Fruit fly (Drosophila melanogaster) whole organism, embryonic: ENCODE measurements around the gene CG5262.

Experiments
- CG11247 ChIP-seq: fragments of 200-800 bp; sonication (Bioruptor generic); IDR thresholded peaks from 2 replicates; pipeline ENCODE4 v1.3.6; 2022; ENCODE audit warnings: missing biosample characterization, missing genetic modification characterization
- CG30431 ChIP-seq: fragments of 200-800 bp; sonication (Bioruptor generic); optimal IDR thresholded peaks from 2 replicates; lab custom pipeline; 2017; ENCODE audit warnings: missing biosample characterization, missing genetic modification characterization
- CG34422 ChIP-seq: fragments of 200-800 bp; sonication (Bioruptor generic); IDR thresholded peaks from 3 replicates; pipeline ENCODE4 v1.3.6; 2022; ENCODE audit warnings: missing biosample characterization, missing genetic modification characterization
- CG8478 ChIP-seq: fragments of >200 bp; optimal IDR thresholded peaks from 2 replicates; lab custom pipeline; 2018
- D19B ChIP-seq: fragments of 200-800 bp; sonication (Bioruptor generic); optimal IDR thresholded peaks from 2 replicates; lab custom pipeline; 2017; ENCODE audit warnings: missing biosample characterization, mild to moderate bottlenecking, missing genetic modification characterization
- MTF-1 ChIP-seq: fragments of 200-800 bp; sonication (Bioruptor generic); optimal IDR thresholded peaks from 2 replicates; lab custom pipeline; 2018; ENCODE audit warnings: missing biosample characterization, mild to moderate bottlenecking, missing genetic modification characterization, borderline replicate concordance
- ara ChIP-seq: fragments of 200-800 bp; sonication (Bioruptor generic); IDR thresholded peaks from 2 replicates; pipeline ENCODE4 v1.3.6; 2022; ENCODE audit warnings: missing biosample characterization, missing genetic modification characterization
- bowl ChIP-seq: fragments of 200-800 bp; sonication (Bioruptor generic); IDR thresholded peaks from 2 replicates; pipeline ENCODE4 v1.3.6; 2022; ENCODE audit warnings: missing biosample characterization, missing genetic modification characterization
- eyg ChIP-seq: fragments of 200-800 bp; sonication (Bioruptor generic); optimal IDR thresholded peaks from 3 replicates; lab custom pipeline; 2016; ENCODE audit warnings: missing biosample characterization, missing genetic modification characterization
- h ChIP-seq: fragments of >200 bp; optimal IDR thresholded peaks from 2 replicates; lab custom pipeline; 2017
- org-1 ChIP-seq: fragments of 200-800 bp; sonication (Bioruptor generic); optimal IDR thresholded peaks from 2 replicates; lab custom pipeline; 2017; ENCODE audit warnings: missing biosample characterization, missing genetic modification characterization
- pan ChIP-seq, 4 experiments: fragments of >200 bp in 3 of 4; fragments of 200-800 bp in 1 of 4; sonication (Bioruptor generic) in 1 of 4; optimal IDR thresholded peaks in 3 of 4; IDR thresholded peaks in 1 of 4; 2 replicates each; pipeline versions ENCODE4 v1.3.6 to Lab custom; 2017 to 2022; ENCODE audit warnings: missing biosample characterization in 2 of 4, missing genetic modification characterization in 2 of 4, mixed read lengths in 1 of 4
- tap ChIP-seq: fragments of 200-800 bp; optimal IDR thresholded peaks from 3 replicates; lab custom pipeline; 2019; ENCODE audit warnings: missing biosample characterization, mild to moderate bottlenecking, missing genetic modification characterization, moderate library complexity
- z ChIP-seq: fragments of 200-800 bp; sonication (Bioruptor generic); IDR thresholded peaks from 3 replicates; pipeline ENCODE4 v1.3.6; 2022; ENCODE audit warnings: missing biosample characterization, missing genetic modification characterization

dm6 chr3L:20388983-20389382 lies 41.3 kb downstream of the CG5262 start:
- no peak for TF ChIP-seq eyg
- no peak for TF ChIP-seq CG11247 (GFP tag; lab: Robert Waterston, UW)
- TF ChIP-seq bowl (GFP tag; lab: Robert Waterston, UW), result no peak
- TF ChIP-seq CG34422, result peak; percentile 57; the same call in 1 of the 3 replicates
- no peak for TF ChIP-seq tap (tag; lab: Kevin White, UChicago)
- TF ChIP-seq pan (optimal IDR thresholded peaks at IDR 0.05; lab: Kevin White, UChicago), result no peak
- TF ChIP-seq pan (GFP tag; optimal IDR thresholded peaks at IDR 0.05 in 1 of 2, IDR thresholded peaks at IDR 0.05 in 1 of 2), result peak in 1 of 2 experiments; percentile 56
- no peak for TF ChIP-seq ara
- no peak for TF ChIP-seq CG30431
- no peak for TF ChIP-seq MTF-1 (GFP tag; lab: Kevin White, UChicago)
- peak; percentile 36 for TF ChIP-seq org-1 (GFP tag; lab: Kevin White, UChicago)
- no peak for TF ChIP-seq h
- TF ChIP-seq CG8478 (lab: Kevin White, UChicago), result no peak
- TF ChIP-seq z (GFP tag; lab: Robert Waterston, UW), result no peak
- TF ChIP-seq D19B (GFP tag; lab: Kevin White, UChicago), result no peak
